Fruit fly (Drosophila melanogaster) whole organism, embryonic: ENCODE measurements around the gene Pgm1.

Experiments
- ATbp ChIP-seq: fragments of 200-800 bp; sonication (Bioruptor generic); optimal IDR thresholded peaks from 2 replicates; lab custom pipeline; 2017; ENCODE audit warnings: missing biosample characterization, mild to moderate bottlenecking, missing genetic modification characterization, missing genetic modification reagents
- Atf3 ChIP-seq: fragments of 200-800 bp; sonication (Bioruptor generic); optimal IDR thresholded peaks from 3 replicates; lab custom pipeline; 2016; ENCODE audit warnings: missing biosample characterization, missing genetic modification characterization
- Bgb ChIP-seq: fragments of 200-800 bp; sonication (Bioruptor generic); IDR thresholded peaks from 2 replicates; pipeline ENCODE4 v1.3.6; 2022; ENCODE audit warnings: missing biosample characterization, missing genetic modification characterization; ENCODE audit not compliant: partially characterized antibody
- BtbVII ChIP-seq: fragments of 200-800 bp; sonication (Bioruptor generic); optimal IDR thresholded peaks from 3 replicates; lab custom pipeline; 2017; ENCODE audit warnings: missing biosample characterization, mild to moderate bottlenecking, missing genetic modification characterization
- CG10431 ChIP-seq: fragments of 200-800 bp; sonication (Bioruptor generic); optimal IDR thresholded peaks from 3 replicates; lab custom pipeline; 2018; ENCODE audit warnings: missing biosample characterization, mild to moderate bottlenecking, missing genetic modification characterization
- CG10543 ChIP-seq: fragments of 200-800 bp; sonication (Bioruptor generic); optimal IDR thresholded peaks from 3 replicates; lab custom pipeline; 2017; ENCODE audit warnings: missing biosample characterization, mild to moderate bottlenecking, missing genetic modification characterization, moderate library complexity
- CG10565 ChIP-seq: fragments of 200-800 bp; sonication (Bioruptor generic); optimal IDR thresholded peaks from 3 replicates; lab custom pipeline; 2016; ENCODE audit warnings: missing biosample characterization, mild to moderate bottlenecking, missing genetic modification characterization
- CG11085 ChIP-seq: fragments of 200-800 bp; sonication (Bioruptor generic); IDR thresholded peaks from 2 replicates; pipeline ENCODE4 v1.3.6; 2022; ENCODE audit warnings: missing biosample characterization, missing genetic modification characterization
- CG11247 ChIP-seq: fragments of 200-800 bp; sonication (Bioruptor generic); IDR thresholded peaks from 2 replicates; pipeline ENCODE4 v1.3.6; 2022; ENCODE audit warnings: missing biosample characterization, missing genetic modification characterization
- CG13123 ChIP-seq: fragments of 200-800 bp; sonication (Bioruptor generic); optimal IDR thresholded peaks from 2 replicates; lab custom pipeline; 2016; ENCODE audit warnings: missing biosample characterization, missing genetic modification characterization
- CG13296 ChIP-seq: fragments of 200-800 bp; sonication (Bioruptor generic); optimal IDR thresholded peaks from 3 replicates; lab custom pipeline; 2018; ENCODE audit warnings: missing biosample characterization, mild to moderate bottlenecking, missing genetic modification characterization
- CG1832 ChIP-seq: fragments of 200-800 bp; sonication (Bioruptor generic); optimal IDR thresholded peaks from 2 replicates; lab custom pipeline; 2017; ENCODE audit warnings: missing biosample characterization, mild to moderate bottlenecking, missing genetic modification characterization, inconsistent platforms
- CG2199 ChIP-seq: fragments of 200-800 bp; sonication (Bioruptor generic); IDR thresholded peaks from 3 replicates; pipeline ENCODE4 v1.3.6; 2022; ENCODE audit warnings: missing biosample characterization, missing genetic modification characterization
- CG2202 ChIP-seq: fragments of 200-800 bp; sonication (Bioruptor generic); optimal IDR thresholded peaks from 2 replicates; lab custom pipeline; 2018; ENCODE audit warnings: missing biosample characterization, mild to moderate bottlenecking, missing genetic modification characterization
- CG2678 ChIP-seq: fragments of 200-800 bp; sonication (Bioruptor generic); optimal IDR thresholded peaks from 3 replicates; lab custom pipeline; 2019; ENCODE audit warnings: missing biosample characterization, mild to moderate bottlenecking, missing genetic modification characterization, moderate library complexity
- CG2875 ChIP-seq: fragments of 200-800 bp; sonication (Bioruptor generic); optimal IDR thresholded peaks from 2 replicates; lab custom pipeline; 2017; ENCODE audit warnings: missing biosample characterization, mild to moderate bottlenecking, missing genetic modification characterization, missing genetic modification reagents
- CG31365 ChIP-seq: fragments of 200-800 bp; sonication (Bioruptor generic); optimal IDR thresholded peaks from 2 replicates; lab custom pipeline; 2018; ENCODE audit warnings: missing biosample characterization, mild to moderate bottlenecking, missing genetic modification characterization
- CG32532 ChIP-seq: fragments of 200-800 bp; sonication (Bioruptor generic); IDR thresholded peaks from 2 replicates; pipeline ENCODE4 v1.3.6; 2022; ENCODE audit warnings: missing biosample characterization, missing genetic modification characterization
- CG4617 ChIP-seq: fragments of 200-800 bp; sonication (Bioruptor generic); optimal IDR thresholded peaks from 3 replicates; lab custom pipeline; 2016; ENCODE audit warnings: missing biosample characterization, missing genetic modification characterization, borderline replicate concordance
- CG6272 ChIP-seq: fragments of 200-800 bp; sonication (Bioruptor generic); IDR thresholded peaks from 2 replicates; pipeline ENCODE4 v1.3.6; 2022; ENCODE audit warnings: missing biosample characterization, missing genetic modification characterization
- CG6689 ChIP-seq: fragments of 200-800 bp; sonication (Bioruptor generic); IDR thresholded peaks from 2 replicates; pipeline ENCODE4 v1.3.6; 2022; ENCODE audit warnings: missing biosample characterization, missing genetic modification characterization
- CG7556 ChIP-seq: fragments of 200-800 bp; sonication (Bioruptor generic); optimal IDR thresholded peaks from 2 replicates; lab custom pipeline; 2017; ENCODE audit warnings: missing biosample characterization, mild to moderate bottlenecking, missing genetic modification characterization
- CG9797 ChIP-seq: fragments of 200-800 bp; sonication (Bioruptor generic); optimal IDR thresholded peaks from 3 replicates; lab custom pipeline; 2018; ENCODE audit warnings: missing biosample characterization, mild to moderate bottlenecking, missing genetic modification characterization
- Chrac-16 ChIP-seq: fragments of 200-800 bp; sonication (Bioruptor generic); optimal IDR thresholded peaks from 3 replicates; lab custom pipeline; 2016; ENCODE audit warnings: missing biosample characterization, missing genetic modification characterization
- Hmx ChIP-seq: fragments of 200-800 bp; sonication (Bioruptor generic); optimal IDR thresholded peaks from 2 replicates; lab custom pipeline; 2016; ENCODE audit warnings: missing biosample characterization, missing genetic modification characterization
- NfI ChIP-seq: fragments of 200-800 bp; sonication (Bioruptor generic); optimal IDR thresholded peaks from 3 replicates; lab custom pipeline; 2018; ENCODE audit warnings: missing biosample characterization, mild to moderate bottlenecking, missing genetic modification characterization, moderate library complexity
- Optix ChIP-seq: fragments of 200-800 bp; sonication (Bioruptor generic); IDR thresholded peaks from 3 replicates; pipeline ENCODE4 v1.3.6; 2022; ENCODE audit warnings: missing biosample characterization, missing genetic modification characterization
- PHDP ChIP-seq: fragments of 200-800 bp; sonication (Bioruptor generic); optimal IDR thresholded peaks from 3 replicates; lab custom pipeline; 2018; ENCODE audit warnings: missing biosample characterization, mild to moderate bottlenecking, missing genetic modification characterization, moderate library complexity
- Sin3A ChIP-seq: fragments of >200 bp; optimal IDR thresholded peaks from 2 replicates; lab custom pipeline; 2018
- cas ChIP-seq: fragments of 200-800 bp; sonication (Bioruptor generic); IDR thresholded peaks from 2 replicates; pipeline ENCODE4 v1.3.6; 2022; ENCODE audit warnings: missing biosample characterization, missing genetic modification characterization
- caup ChIP-seq: fragments of 200-800 bp; sonication (Bioruptor generic); optimal IDR thresholded peaks from 3 replicates; lab custom pipeline; 2017; ENCODE audit warnings: missing biosample characterization, mild to moderate bottlenecking, missing genetic modification characterization, moderate library complexity; ENCODE audit not compliant: severe bottlenecking
- chn ChIP-seq: fragments of 200-800 bp; sonication (Bioruptor generic); optimal IDR thresholded peaks from 2 replicates; lab custom pipeline; 2016; ENCODE audit warnings: missing biosample characterization, missing genetic modification characterization
- exex ChIP-seq: fragments of 200-800 bp; sonication (Bioruptor generic); optimal IDR thresholded peaks from 4 replicates; lab custom pipeline; 2018; ENCODE audit warnings: missing biosample characterization, mild to moderate bottlenecking, missing genetic modification characterization, moderate library complexity
- eyg ChIP-seq: fragments of 200-800 bp; sonication (Bioruptor generic); optimal IDR thresholded peaks from 3 replicates; lab custom pipeline; 2016; ENCODE audit warnings: missing biosample characterization, missing genetic modification characterization
- knrl ChIP-seq: fragments of 200-800 bp; sonication (Bioruptor generic); IDR thresholded peaks from 3 replicates; pipeline ENCODE4 v1.3.6; 2022; ENCODE audit warnings: missing biosample characterization, missing genetic modification characterization; ENCODE audit not compliant: partially characterized antibody
- lov ChIP-seq, 2 experiments: fragments of 200-800 bp in 1 of 2; fragments of >200 bp in 1 of 2; sonication (Bioruptor generic) in 1 of 2; IDR thresholded peaks in 1 of 2; optimal IDR thresholded peaks in 1 of 2; 2 replicates in 1 of 2; 3 replicates in 1 of 2; pipeline versions ENCODE4 v1.3.6 to Lab custom; 2017 to 2022; ENCODE audit warnings: missing biosample characterization in 1 of 2, missing genetic modification characterization in 1 of 2
- pnt ChIP-seq: fragments of 200-800 bp; sonication (Bioruptor generic); optimal IDR thresholded peaks from 3 replicates; lab custom pipeline; 2016; ENCODE audit warnings: missing biosample characterization, missing genetic modification characterization
- pum ChIP-seq: fragments of 200-800 bp; sonication (Bioruptor generic); optimal IDR thresholded peaks from 2 replicates; lab custom pipeline; 2016; ENCODE audit warnings: missing biosample characterization, missing genetic modification characterization
- pzg ChIP-seq: fragments of 200-800 bp; sonication (Bioruptor generic); optimal IDR thresholded peaks from 3 replicates; lab custom pipeline; 2018; ENCODE audit warnings: missing biosample characterization, mild to moderate bottlenecking, missing genetic modification characterization, moderate library complexity
- repo ChIP-seq: fragments of 200-800 bp; sonication (Bioruptor generic); optimal IDR thresholded peaks from 2 replicates; lab custom pipeline; 2016; ENCODE audit warnings: missing biosample characterization, missing genetic modification characterization
- schlank ChIP-seq: fragments of 200-800 bp; sonication (Bioruptor generic); optimal IDR thresholded peaks from 2 replicates; lab custom pipeline; 2018; ENCODE audit warnings: missing biosample characterization, mild to moderate bottlenecking, missing genetic modification characterization
- sd ChIP-seq: fragments of 200-800 bp; sonication (Bioruptor generic); optimal IDR thresholded peaks from 3 replicates; lab custom pipeline; 2018; ENCODE audit warnings: missing biosample characterization, mild to moderate bottlenecking, missing genetic modification characterization, moderate library complexity
- sim ChIP-seq: fragments of 200-800 bp; sonication (Bioruptor generic); IDR thresholded peaks from 2 replicates; pipeline ENCODE4 v1.3.6; 2022; ENCODE audit warnings: missing biosample characterization, missing genetic modification characterization
- sna ChIP-seq: fragments of 200-800 bp; sonication (Bioruptor generic); IDR thresholded peaks from 2 replicates; pipeline ENCODE4 v1.3.6; 2022; ENCODE audit warnings: missing biosample characterization, missing genetic modification characterization; ENCODE audit not compliant: partially characterized antibody
- sug ChIP-seq: fragments of 200-800 bp; optimal IDR thresholded peaks from 2 replicates; lab custom pipeline; 2019; ENCODE audit warnings: missing biosample characterization, mild to moderate bottlenecking, missing genetic modification characterization, moderate library complexity
- tll ChIP-seq, 2 experiments: fragments of 200-800 bp in 1 of 2; fragments of >200 bp in 1 of 2; sonication (Bioruptor generic) in 1 of 2; optimal IDR thresholded peaks; 2 replicates each; lab custom pipeline; 2017 to 2019; ENCODE audit warnings: missing biosample characterization in 2 of 2, missing genetic modification characterization in 2 of 2, mild to moderate bottlenecking in 1 of 2, moderate library complexity in 1 of 2
- toy ChIP-seq: fragments of 200-800 bp; sonication (Bioruptor generic); IDR thresholded peaks from 2 replicates; pipeline ENCODE4 v1.3.6; 2022; ENCODE audit warnings: missing biosample characterization, missing genetic modification characterization
- ttk ChIP-seq: fragments of 200-800 bp; sonication (Bioruptor generic); IDR thresholded peaks from 2 replicates; pipeline ENCODE4 v2.1.2; 2022; ENCODE audit warnings: missing biosample characterization, missing genetic modification characterization
- twi ChIP-seq: fragments of 200-800 bp; optimal IDR thresholded peaks from 2 replicates; lab custom pipeline; 2019; ENCODE audit warnings: missing biosample characterization, mild to moderate bottlenecking, missing genetic modification characterization, moderate library complexity
- wdn ChIP-seq: fragments of 200-800 bp; sonication (Bioruptor generic); IDR thresholded peaks from 2 replicates; pipeline ENCODE4 v1.3.6; 2022; ENCODE audit warnings: missing biosample characterization, missing genetic modification characterization

Gene Pgm1

dm6 chr3L:16105528-16105927, 22.8 kb downstream of the Pgm1 start, which contains the start of the genes IntS9 and CG43295 (continued):
- peak; percentile 86 for TF ChIP-seq CG32532 (GFP tag; lab: Robert Waterston, UW)
- no peak for TF ChIP-seq toy (GFP tag; lab: Robert Waterston, UW)
- peak; percentile 46 for TF ChIP-seq eyg
- TF ChIP-seq CG2875 = peak; percentile 73
- peak; percentile 74; the same call in 1 of the 2 replicates for TF ChIP-seq cas (GFP tag; lab: Robert Waterston, UW)
- TF ChIP-seq sim (GFP tag; lab: Robert Waterston, UW) = peak; percentile 60; the same call in 1 of the 2 replicates
- no peak for TF ChIP-seq sd (tag; lab: Kevin White, UChicago)
- peak; percentile 55 for TF ChIP-seq CG2202 (tag; lab: Kevin White, UChicago)
- peak; percentile 62 for TF ChIP-seq ATbp (GFP tag; lab: Kevin White, UChicago)
- TF ChIP-seq lov (optimal IDR thresholded peaks at IDR 0.05; lab: Kevin White, UChicago) = no peak
- peak; percentile 74; the same call in 1 of the 3 replicates for TF ChIP-seq lov (GFP tag; IDR thresholded peaks at IDR 0.05; lab: Robert Waterston, UW)
- TF ChIP-seq chn = peak; percentile 90
- TF ChIP-seq CG7556 = no peak
- peak; percentile 88 for TF ChIP-seq pum (GFP tag; lab: Kevin White, UChicago)
- TF ChIP-seq sna (GFP tag; lab: Robert Waterston, UW) = no peak
- TF ChIP-seq sug (tag; lab: Kevin White, UChicago) = no peak
- TF ChIP-seq CG13296 (GFP tag; lab: Kevin White, UChicago) = no peak
- TF ChIP-seq Optix = peak; percentile 82
- TF ChIP-seq CG10431 (GFP tag; lab: Kevin White, UChicago) = no peak
- peak; percentile 51 for TF ChIP-seq Hmx (GFP tag; lab: Kevin White, UChicago)
- TF ChIP-seq BtbVII (GFP tag; lab: Kevin White, UChicago) = no peak
- peak; percentile 77 for TF ChIP-seq CG4617 (GFP tag; lab: Kevin White, UChicago)
- TF ChIP-seq PHDP (tag; lab: Kevin White, UChicago) = no peak
- peak; percentile 80 for TF ChIP-seq repo (GFP tag; lab: Kevin White, UChicago)
- peak; percentile 49; the same call in 1 of the 2 replicates for TF ChIP-seq CG11085 (GFP tag; lab: Robert Waterston, UW)
- peak; percentile 57; the same call in 2 of the 3 replicates for TF ChIP-seq knrl (GFP tag; lab: Robert Waterston, UW)
- peak; percentile 49 for TF ChIP-seq pzg (GFP tag; lab: Kevin White, UChicago)
- peak; percentile 89 for TF ChIP-seq Chrac-16
- peak; percentile 74; the same call in 2 of the 3 replicates for TF ChIP-seq CG2199 (GFP tag; lab: Robert Waterston, UW)
- peak; percentile 77 for TF ChIP-seq ttk
- TF ChIP-seq wdn (GFP tag; lab: Robert Waterston, UW) = peak; percentile 77
- TF ChIP-seq CG11247 (GFP tag; lab: Robert Waterston, UW) = peak; percentile 62
- TF ChIP-seq Bgb (GFP tag; lab: Robert Waterston, UW) = no peak
- no peak for TF ChIP-seq exex (tag; lab: Kevin White, UChicago)
- TF ChIP-seq pnt (GFP tag; lab: Kevin White, UChicago) = peak; percentile 83
- TF ChIP-seq CG1832 (GFP tag; lab: Kevin White, UChicago) = no peak
- TF ChIP-seq CG6272 (GFP tag; lab: Robert Waterston, UW) = peak; percentile 77
- no peak for TF ChIP-seq CG10543 (GFP tag; lab: Kevin White, UChicago)
- TF ChIP-seq Sin3A (lab: Kevin White, UChicago) = peak; percentile 39
- no peak for TF ChIP-seq CG2678 (tag; lab: Kevin White, UChicago)
- peak; percentile 56 for TF ChIP-seq schlank (tag; lab: Kevin White, UChicago)
- TF ChIP-seq caup (GFP tag; lab: Kevin White, UChicago) = peak; percentile 74
- no peak for TF ChIP-seq twi (tag; lab: Kevin White, UChicago)
- peak; percentile 88 for TF ChIP-seq CG6689
- TF ChIP-seq NfI (GFP tag; lab: Kevin White, UChicago) = peak; percentile 77
- no peak for TF ChIP-seq tll (GFP tag; optimal IDR thresholded peaks at IDR 0.05; lab: Kevin White, UChicago)
- TF ChIP-seq CG31365 (tag; lab: Kevin White, UChicago) = peak; percentile 36
- peak; percentile 79 for TF ChIP-seq Atf3 (GFP tag; lab: Kevin White, UChicago)
- no peak for TF ChIP-seq CG9797
- TF ChIP-seq CG10565 (GFP tag; lab: Kevin White, UChicago) = peak; percentile 31
- peak; percentile 82 for TF ChIP-seq CG13123 (GFP tag; lab: Kevin White, UChicago)
